Fruit fly (Drosophila melanogaster) whole organism, embryonic: ENCODE data around the gene Sec10.

Source experiments
- Aef1 ChIP-seq: fragments of 200-800 bp; sonication (Bioruptor generic); IDR thresholded peaks from 3 replicates; pipeline ENCODE4 v1.3.6; 2022; ENCODE audit warnings: missing biosample characterization, missing genetic modification characterization
- Atf-2 ChIP-seq: fragments of 200-800 bp; sonication (Bioruptor generic); optimal IDR thresholded peaks from 2 replicates; lab custom pipeline; 2016; ENCODE audit warnings: missing biosample characterization, missing genetic modification characterization
- B-H2 ChIP-seq: fragments of 200-800 bp; sonication (Bioruptor generic); optimal IDR thresholded peaks from 2 replicates; lab custom pipeline; 2018; ENCODE audit warnings: missing biosample characterization, mild to moderate bottlenecking, missing genetic modification characterization
- Bgb ChIP-seq: fragments of 200-800 bp; sonication (Bioruptor generic); IDR thresholded peaks from 2 replicates; pipeline ENCODE4 v1.3.6; 2022; ENCODE audit warnings: missing biosample characterization, missing genetic modification characterization; ENCODE audit not compliant: partially characterized antibody
- Blimp-1 ChIP-seq: fragments of 200-800 bp; sonication (Bioruptor generic); optimal IDR thresholded peaks from 3 replicates; lab custom pipeline; 2018; ENCODE audit warnings: missing biosample characterization, missing genetic modification characterization, mild to moderate bottlenecking, moderate library complexity, missing genetic modification reagents
- CG10209 ChIP-seq: fragments of 200-800 bp; sonication (Bioruptor generic); optimal IDR thresholded peaks from 3 replicates; lab custom pipeline; 2017; ENCODE audit warnings: missing biosample characterization, mild to moderate bottlenecking, missing genetic modification characterization, missing genetic modification reagents
- CG1024 ChIP-seq: fragments of 200-800 bp; sonication (Bioruptor generic); IDR thresholded peaks from 2 replicates; pipeline ENCODE4 v1.3.6; 2022; ENCODE audit warnings: missing biosample characterization, missing genetic modification characterization
- CG10431 ChIP-seq: fragments of 200-800 bp; sonication (Bioruptor generic); optimal IDR thresholded peaks from 3 replicates; lab custom pipeline; 2018; ENCODE audit warnings: missing biosample characterization, mild to moderate bottlenecking, missing genetic modification characterization
- CG12071 ChIP-seq: fragments of 200-800 bp; sonication (Bioruptor generic); optimal IDR thresholded peaks from 3 replicates; lab custom pipeline; 2018; ENCODE audit warnings: missing biosample characterization, mild to moderate bottlenecking, missing genetic modification characterization
- CG12299 ChIP-seq: fragments of 200-800 bp; sonication (Bioruptor generic); optimal IDR thresholded peaks from 2 replicates; lab custom pipeline; 2018; ENCODE audit warnings: missing biosample characterization, mild to moderate bottlenecking, missing genetic modification characterization
- CG1233 ChIP-seq: fragments of 200-800 bp; sonication (Bioruptor generic); optimal IDR thresholded peaks from 4 replicates; lab custom pipeline; 2018; ENCODE audit warnings: missing biosample characterization, mild to moderate bottlenecking, missing genetic modification characterization
- CG13624 ChIP-seq: fragments of 200-800 bp; sonication (Bioruptor generic); optimal IDR thresholded peaks from 2 replicates; lab custom pipeline; 2016; ENCODE audit warnings: missing biosample characterization, missing genetic modification characterization
- CG14667 ChIP-seq: fragments of 200-800 bp; sonication (Bioruptor generic); IDR thresholded peaks from 2 replicates; pipeline ENCODE4 v1.3.6; 2022; ENCODE audit warnings: missing biosample characterization, missing genetic modification characterization
- CG14965 ChIP-seq: fragments of 200-800 bp; sonication (Bioruptor generic); optimal IDR thresholded peaks from 2 replicates; lab custom pipeline; 2016; ENCODE audit warnings: missing biosample characterization, missing genetic modification characterization, borderline replicate concordance
- CG17568 ChIP-seq: fragments of 200-800 bp; sonication (Bioruptor generic); optimal IDR thresholded peaks from 2 replicates; lab custom pipeline; 2018; ENCODE audit warnings: missing biosample characterization, mild to moderate bottlenecking, missing genetic modification characterization, moderate library complexity
- CG32767 ChIP-seq: fragments of 200-800 bp; sonication (Bioruptor generic); IDR thresholded peaks from 2 replicates; pipeline ENCODE4 v1.3.6; 2022; ENCODE audit warnings: missing biosample characterization, missing genetic modification characterization
- D19A ChIP-seq: fragments of 200-800 bp; optimal IDR thresholded peaks from 3 replicates; lab custom pipeline; 2019; ENCODE audit warnings: missing biosample characterization, mild to moderate bottlenecking, missing genetic modification characterization, moderate library complexity
- D19B ChIP-seq: fragments of 200-800 bp; sonication (Bioruptor generic); optimal IDR thresholded peaks from 2 replicates; lab custom pipeline; 2017; ENCODE audit warnings: missing biosample characterization, mild to moderate bottlenecking, missing genetic modification characterization
- Doc3 ChIP-seq: fragments of 200-800 bp; sonication (Bioruptor generic); IDR thresholded peaks from 3 replicates; pipeline ENCODE4 v1.3.6; 2022; ENCODE audit warnings: missing biosample characterization, missing genetic modification characterization; ENCODE audit not compliant: partially characterized antibody
- Eip74EF ChIP-seq, 2 experiments: fragments of 200-800 bp in 1 of 2; fragments of >200 bp in 1 of 2; sonication (Bioruptor generic) in 1 of 2; optimal IDR thresholded peaks; 2 replicates each; lab custom pipeline; 2017 to 2019; ENCODE audit warnings: missing biosample characterization in 2 of 2, missing genetic modification characterization in 2 of 2, mild to moderate bottlenecking in 1 of 2, moderate library complexity in 1 of 2
- GATAe ChIP-seq: fragments of 200-800 bp; sonication (Bioruptor generic); conservative IDR thresholded peaks from 2 replicates; pipeline ENCODE4 v1.3.6; 2022; ENCODE audit warnings: missing biosample characterization, missing genetic modification characterization
- Gsc ChIP-seq: fragments of 200-800 bp; sonication (Bioruptor generic); IDR thresholded peaks from 2 replicates; pipeline ENCODE4 v1.3.6; 2022; ENCODE audit warnings: missing biosample characterization, missing genetic modification characterization
- HLH3B ChIP-seq: fragments of 200-800 bp; sonication (Bioruptor generic); IDR thresholded peaks from 2 replicates; pipeline ENCODE4 v1.3.6; 2022; ENCODE audit warnings: missing biosample characterization, missing genetic modification characterization
- PHDP ChIP-seq: fragments of 200-800 bp; sonication (Bioruptor generic); optimal IDR thresholded peaks from 3 replicates; lab custom pipeline; 2018; ENCODE audit warnings: missing biosample characterization, mild to moderate bottlenecking, missing genetic modification characterization, moderate library complexity
- Pdp1 ChIP-seq, 2 experiments: fragments of 200-800 bp; sonication (Bioruptor generic); optimal IDR thresholded peaks; 3 replicates each; lab custom pipeline; 2016; ENCODE audit warnings: missing biosample characterization in 2 of 2, missing genetic modification characterization in 2 of 2, mild to moderate bottlenecking in 1 of 2, moderate library complexity in 1 of 2
- Ravus ChIP-seq: fragments of 200-800 bp; sonication (Bioruptor generic); IDR thresholded peaks from 2 replicates; pipeline ENCODE4 v1.3.6; 2022; ENCODE audit warnings: missing biosample characterization, missing genetic modification characterization
- Rfx ChIP-seq: fragments of 200-800 bp; sonication (Bioruptor generic); IDR thresholded peaks from 2 replicates; pipeline ENCODE4 v1.3.6; 2022; ENCODE audit warnings: missing biosample characterization, missing genetic modification characterization
- Sry-β ChIP-seq: fragments of 200-800 bp; sonication (Bioruptor generic); optimal IDR thresholded peaks from 2 replicates; lab custom pipeline; 2018; ENCODE audit warnings: missing biosample characterization, mild to moderate bottlenecking, missing genetic modification characterization, moderate library complexity
- Vsx1 ChIP-seq: fragments of 200-800 bp; sonication (Bioruptor generic); optimal IDR thresholded peaks from 2 replicates; lab custom pipeline; 2017; ENCODE audit warnings: missing biosample characterization, mild to moderate bottlenecking, missing genetic modification characterization, missing genetic modification reagents
- YL-1 ChIP-seq: fragments of 200-800 bp; sonication (Bioruptor generic); optimal IDR thresholded peaks from 3 replicates; lab custom pipeline; 2017; ENCODE audit warnings: missing biosample characterization, mild to moderate bottlenecking, missing genetic modification characterization
- ab ChIP-seq: fragments of 200-800 bp; sonication (Bioruptor generic); optimal IDR thresholded peaks from 2 replicates; lab custom pipeline; 2016; ENCODE audit warnings: missing biosample characterization, missing genetic modification characterization
- ato ChIP-seq: fragments of 200-800 bp; sonication (Bioruptor generic); IDR thresholded peaks from 2 replicates; pipeline ENCODE4 v1.3.6; 2022; ENCODE audit warnings: missing biosample characterization, missing genetic modification characterization; ENCODE audit not compliant: partially characterized antibody
- cato ChIP-seq: fragments of 200-800 bp; sonication (Bioruptor generic); optimal IDR thresholded peaks from 2 replicates; lab custom pipeline; 2016; ENCODE audit warnings: missing biosample characterization, missing genetic modification characterization, borderline replicate concordance
- exex ChIP-seq: fragments of 200-800 bp; sonication (Bioruptor generic); optimal IDR thresholded peaks from 4 replicates; lab custom pipeline; 2018; ENCODE audit warnings: missing biosample characterization, mild to moderate bottlenecking, missing genetic modification characterization, moderate library complexity
- gfzf ChIP-seq: fragments of 200-800 bp; sonication (Bioruptor generic); optimal IDR thresholded peaks from 2 replicates; lab custom pipeline; 2016; ENCODE audit warnings: missing biosample characterization, mild to moderate bottlenecking, missing genetic modification characterization, moderate library complexity
- gro ChIP-seq: fragments of 200-800 bp; sonication (Bioruptor generic); optimal IDR thresholded peaks from 2 replicates; lab custom pipeline; 2016; ENCODE audit warnings: missing biosample characterization, missing genetic modification characterization
- lab ChIP-seq: fragments of 200-800 bp; sonication (Bioruptor generic); optimal IDR thresholded peaks from 3 replicates; lab custom pipeline; 2017; ENCODE audit warnings: missing biosample characterization, missing genetic modification characterization, mild to moderate bottlenecking, moderate library complexity, missing genetic modification reagents
- lmd ChIP-seq: fragments of 200-800 bp; sonication (Bioruptor generic); IDR thresholded peaks from 2 replicates; pipeline ENCODE4 v1.3.6; 2022; ENCODE audit warnings: missing biosample characterization, missing genetic modification characterization
- mam ChIP-seq: fragments of 200-800 bp; sonication (Bioruptor generic); optimal IDR thresholded peaks from 3 replicates; lab custom pipeline; 2016; ENCODE audit warnings: missing biosample characterization, missing genetic modification characterization
- row ChIP-seq: fragments of 200-800 bp; sonication (Bioruptor generic); IDR thresholded peaks from 3 replicates; pipeline ENCODE4 v1.3.6; 2022; ENCODE audit warnings: missing biosample characterization, missing genetic modification characterization
- sens ChIP-seq: fragments of 200-800 bp; sonication (Bioruptor generic); peaks from one replicate; lab custom pipeline; 2016; ENCODE audit warnings: missing biosample characterization, missing genetic modification characterization
- usp ChIP-seq: fragments of >200 bp; optimal IDR thresholded peaks from 2 replicates; lab custom pipeline; 2017; ENCODE audit warnings: missing biosample characterization, missing genetic modification characterization
- zf30C ChIP-seq: fragments of 200-800 bp; sonication (Bioruptor generic); optimal IDR thresholded peaks from 3 replicates; lab custom pipeline; 2018; ENCODE audit warnings: missing biosample characterization, mild to moderate bottlenecking, missing genetic modification characterization

Gene Sec10

dm6 chr3R:24138478-24139455 is 4.1 kb downstream of the Sec10 start (continued):
- TF ChIP-seq Rfx (GFP tag; lab: Robert Waterston, UW) (no peak), ato (GFP tag; lab: Robert Waterston, UW) (no peak), CG32767 (no peak), CG1024 (no peak), CG12299 (tag; lab: Kevin White, UChicago) (no peak), exex (peak; percentile 95), CG17568 (peak; percentile 41), CG14965 (GFP tag; lab: Kevin White, UChicago) (no peak), Gsc (no peak), CG14667 (no peak), CG10209 (GFP tag; lab: Kevin White, UChicago) (no peak), CG12071 (GFP tag; lab: Kevin White, UChicago) (peak; percentile 25), lab (peak; percentile 52), CG10431 (GFP tag; lab: Kevin White, UChicago) (no peak), ab (no peak), B-H2 (GFP tag; lab: Kevin White, UChicago) (peak; percentile 3), gfzf (GFP tag; lab: Kevin White, UChicago) (no peak), gro (GFP tag; lab: Kevin White, UChicago) (peak; percentile 33), sens (GFP tag; lab: Kevin White, UChicago) (peak; percentile 58), D19A (peak; percentile 68), PHDP (tag; lab: Kevin White, UChicago) (peak; percentile 18), Blimp-1 (GFP tag; lab: Kevin White, UChicago) (no peak), zf30C (no peak), Eip74EF (GFP tag; optimal IDR thresholded peaks at IDR 0.05; lab: Kevin White, UChicago) (peak in 1 of 2 experiments; percentile 6), Vsx1 (peak; percentile 60), Ravus (GFP tag; lab: Robert Waterston, UW) (no peak), usp (no peak), Sry-β (GFP tag; lab: Kevin White, UChicago) (no peak), Doc3 (no peak), D19B (peak; percentile 71), GATAe (GFP tag; lab: Robert Waterston, UW) (peak; percentile 20; the same call in 1 of the 2 replicates), Pdp1 (GFP tag; optimal IDR thresholded peaks at IDR 0.05; lab: Kevin White, UChicago) (peak in 1 of 2 experiments; percentile 9), HLH3B (GFP tag; lab: Robert Waterston, UW) (no peak), Atf-2 (GFP tag; lab: Kevin White, UChicago) (no peak), CG13624 (GFP tag; lab: Kevin White, UChicago) (no peak), mam (GFP tag; lab: Kevin White, UChicago) (no peak), cato (GFP tag; lab: Kevin White, UChicago) (no peak), YL-1 (GFP tag; lab: Kevin White, UChicago) (no peak), row (GFP tag; lab: Robert Waterston, UW) (peak; percentile 19; the same call in 1 of the 3 replicates), Aef1 (GFP tag; lab: Robert Waterston, UW) (no peak), CG1233 (GFP tag; lab: Kevin White, UChicago) (peak; percentile 3), lmd (no peak), Bgb (no peak)
